Worm (Caenorhabditis elegans): Measurements from ENCODE around the gene C23H3.2.

ce11 chrII:111267-111666 lies 50.2 kb downstream of the C23H3.2 start, which contains the start of gene C50D2.1:
- no peak for TF ChIP-seq F13C5.2 (tag; optimal IDR thresholded peaks at IDR 0.05)
- no peak for TF ChIP-seq sea-1 (GFP tag; conservative IDR thresholded peaks at IDR 0.05)
- TF ChIP-seq ama-1 (optimal IDR thresholded peaks at IDR 0.05), result no peak
- TF ChIP-seq ceh-13 (GFP tag; optimal IDR thresholded peaks at IDR 0.05), result no peak
- no peak for TF ChIP-seq aly-1 (tag; optimal IDR thresholded peaks at IDR 0.05)
- TF ChIP-seq hnd-1 (tag; optimal IDR thresholded peaks at IDR 0.05), result no peak
